Worm (Caenorhabditis elegans) whole organism, young adult: ENCODE data around the gene panl-3.
A peak's percentile ranks its signal among the peaks of the same experiment; 100 is the strongest.

Source experiments
- F10E7.11 ChIP-seq: sonication (generic microtip); optimal IDR thresholded peaks from 2 replicates; lab custom pipeline; 2017; ENCODE audit warnings: mild to moderate bottlenecking, missing genetic modification characterization, moderate library complexity, missing compliant biosample characterization
- F23B12.7 ChIP-seq: sonication (generic microtip); optimal IDR thresholded peaks from 2 replicates; lab custom pipeline; 2017; ENCODE audit warnings: missing genetic modification characterization, mild to moderate bottlenecking, missing compliant biosample characterization, antibody characterized with exemption, moderate library complexity; ENCODE audit not compliant: insufficient read depth
- F57C9.4 ChIP-seq: sonication (generic microtip); optimal IDR thresholded peaks from 2 replicates; lab custom pipeline; 2017; ENCODE audit warnings: mild to moderate bottlenecking, missing genetic modification characterization, missing compliant biosample characterization
- Y79H2A.3 ChIP-seq: fragments of 200-800 bp; sonication (Bioruptor generic); conservative IDR thresholded peaks from 2 replicates; pipeline ENCODE4 v1.3.6; 2022; ENCODE audit warnings: missing genetic modification reagents, missing genetic modification characterization, missing compliant biosample characterization
- ZK185.1 ChIP-seq: sonication (generic microtip); optimal IDR thresholded peaks from 2 replicates; lab custom pipeline; 2016; ENCODE audit warnings: mild to moderate bottlenecking, missing genetic modification characterization, missing compliant biosample characterization; ENCODE audit not compliant: poor library complexity, severe bottlenecking
- aptf-2 ChIP-seq: fragments of 200-800 bp; sonication (Bioruptor generic); conservative IDR thresholded peaks from 2 replicates; pipeline ENCODE4 v1.3.6; 2022; ENCODE audit warnings: missing genetic modification reagents, missing genetic modification characterization, missing compliant biosample characterization
- attf-6 ChIP-seq: fragments of 200-800 bp; sonication (Bioruptor generic); IDR thresholded peaks from 2 replicates; pipeline ENCODE4 v1.3.6; 2022; ENCODE audit warnings: missing genetic modification reagents, missing genetic modification characterization, missing compliant biosample characterization
- ceh-58 ChIP-seq: fragments of 200-800 bp; sonication (Bioruptor generic); IDR thresholded peaks from 2 replicates; pipeline ENCODE4 v1.3.6; 2022; ENCODE audit warnings: missing genetic modification characterization, missing compliant biosample characterization
- ceh-79 ChIP-seq: sonication (generic microtip); optimal IDR thresholded peaks from 2 replicates; lab custom pipeline; 2017; ENCODE audit warnings: mild to moderate bottlenecking, missing genetic modification characterization, missing compliant biosample characterization
- chd-7 ChIP-seq: sonication (generic microtip); optimal IDR thresholded peaks from 2 replicates; lab custom pipeline; 2016; ENCODE audit warnings: mild to moderate bottlenecking, missing genetic modification characterization, moderate library complexity, missing compliant biosample characterization
- dox-1 ChIP-seq: fragments of 200-800 bp; sonication (Bioruptor generic); IDR thresholded peaks from 2 replicates; pipeline ENCODE4 v1.3.6; 2022; ENCODE audit warnings: missing genetic modification reagents, missing genetic modification characterization, missing compliant biosample characterization
- ekl-4 ChIP-seq: fragments of 200-800 bp; sonication (Bioruptor generic); IDR thresholded peaks from 2 replicates; pipeline ENCODE4 v1.3.6; 2022; ENCODE audit warnings: missing genetic modification reagents, missing genetic modification characterization, missing compliant biosample characterization
- gei-17 ChIP-seq: fragments of 200-800 bp; sonication (Bioruptor generic); optimal IDR thresholded peaks from 2 replicates; lab custom pipeline; 2018; ENCODE audit warnings: mild to moderate bottlenecking, missing genetic modification characterization, missing compliant biosample characterization
- him-1 ChIP-seq: sonication (generic microtip); optimal IDR thresholded peaks from 2 replicates; lab custom pipeline; 2016; ENCODE audit warnings: missing genotype, missing genetic modification reagents, missing genetic modification characterization, missing compliant biosample characterization
- lin-35 ChIP-seq, 3 experiments: fragments of 150-350 bp in 2 of 3; sonication (generic microtip) in 1 of 3; optimal IDR thresholded peaks; 2 replicates each; lab custom pipeline; 2014 to 2018; ENCODE audit warnings: missing biosample characterization in 3 of 3, missing genetic modification characterization in 3 of 3, missing genetic modification reagents in 3 of 3
- lsl-1 ChIP-seq: fragments of 200-800 bp; sonication (Bioruptor generic); optimal IDR thresholded peaks from 2 replicates; lab custom pipeline; 2018; ENCODE audit warnings: mild to moderate bottlenecking, missing genetic modification characterization, moderate library complexity, missing compliant biosample characterization
- mel-28 ChIP-seq: sonication (generic microtip); optimal IDR thresholded peaks from 2 replicates; lab custom pipeline; 2016; ENCODE audit warnings: borderline replicate concordance, mild to moderate bottlenecking, missing genetic modification characterization, missing compliant biosample characterization
- mxl-1 ChIP-seq: sonication (generic microtip); optimal IDR thresholded peaks from 2 replicates; lab custom pipeline; 2016; ENCODE audit warnings: missing genetic modification characterization, missing compliant biosample characterization
- nhr-179 ChIP-seq: sonication (generic microtip); optimal IDR thresholded peaks from 2 replicates; lab custom pipeline; 2016; ENCODE audit warnings: mild to moderate bottlenecking, missing genetic modification characterization, missing compliant biosample characterization
- nhr-27 ChIP-seq: fragments of 200-800 bp; sonication (Bioruptor generic); optimal IDR thresholded peaks from 2 replicates; lab custom pipeline; 2018; ENCODE audit warnings: mild to moderate bottlenecking, missing genetic modification characterization, moderate library complexity, missing compliant biosample characterization
- pbrm-1 ChIP-seq: fragments of 200-800 bp; sonication (Bioruptor generic); IDR thresholded peaks from 2 replicates; pipeline ENCODE4 v1.3.6; 2022; ENCODE audit warnings: missing genetic modification reagents, missing genetic modification characterization, missing compliant biosample characterization
- rcor-1 ChIP-seq: fragments of 200-800 bp; sonication (Bioruptor generic); IDR thresholded peaks from 2 replicates; pipeline ENCODE4 v1.3.6; 2022; ENCODE audit warnings: missing genetic modification reagents, missing genetic modification characterization, missing compliant biosample characterization
- rec-8 ChIP-seq, 2 experiments: sonication (generic microtip); optimal IDR thresholded peaks; 2 replicates each; lab custom pipeline; 2016; ENCODE audit warnings: mild to moderate bottlenecking in 2 of 2, missing genetic modification characterization in 2 of 2, missing genetic modification reagents in 2 of 2, missing genotype in 2 of 2, missing biosample characterization in 1 of 2, missing compliant biosample characterization in 1 of 2, moderate library complexity in 1 of 2
- repo-1 ChIP-seq: sonication (generic microtip); optimal IDR thresholded peaks from 2 replicates; lab custom pipeline; 2017; ENCODE audit warnings: mild to moderate bottlenecking, missing genetic modification characterization, missing compliant biosample characterization
- rpc-1 ChIP-seq, 2 experiments: fragments of 150-350 bp in 1 of 2; sonication (generic microtip) in 1 of 2; optimal IDR thresholded peaks; 2 replicates each; lab custom pipeline; 2014 to 2018; ENCODE audit warnings: missing biosample characterization in 1 of 2, missing genetic modification characterization in 1 of 2, missing genetic modification reagents in 1 of 2, missing genotype in 1 of 2
- snpc-1.1 ChIP-seq: sonication (generic microtip); optimal IDR thresholded peaks from 2 replicates; lab custom pipeline; 2017; ENCODE audit warnings: missing genetic modification characterization, mild to moderate bottlenecking, missing compliant biosample characterization, antibody characterized with exemption, moderate library complexity, missing genotype, missing genetic modification reagents; ENCODE audit not compliant: insufficient read depth
- snpc-4 ChIP-seq, 5 experiments: fragments of 150-350 bp in 1 of 5; sonication (generic microtip) in 4 of 5; optimal IDR thresholded peaks; 2 replicates each; lab custom pipeline; 2014 to 2018; ENCODE audit warnings: missing genetic modification characterization in 5 of 5, missing biosample characterization in 3 of 5, antibody characterized with exemption in 2 of 5, mild to moderate bottlenecking in 2 of 5, missing compliant biosample characterization in 2 of 5, missing genotype in 2 of 5, moderate library complexity in 2 of 5, missing genetic modification reagents in 1 of 5
- somi-1 ChIP-seq: fragments of 200-800 bp; sonication (Bioruptor generic); optimal IDR thresholded peaks from 2 replicates; lab custom pipeline; 2018; ENCODE audit warnings: mild to moderate bottlenecking, missing genetic modification characterization, missing compliant biosample characterization
- unc-130 ChIP-seq: sonication (generic microtip); optimal IDR thresholded peaks from 2 replicates; lab custom pipeline; 2016; ENCODE audit warnings: missing genetic modification reagents, missing genetic modification characterization, missing compliant biosample characterization
- ztf-3 ChIP-seq: fragments of 200-800 bp; sonication (Bioruptor generic); optimal IDR thresholded peaks from 2 replicates; lab custom pipeline; 2018; ENCODE audit warnings: mild to moderate bottlenecking, missing genetic modification characterization, missing compliant biosample characterization
- ztf-6 ChIP-seq: fragments of 200-800 bp; sonication (Bioruptor generic); IDR thresholded peaks from 2 replicates; pipeline ENCODE4 v1.3.6; 2022; ENCODE audit warnings: missing genetic modification reagents, missing genetic modification characterization, missing compliant biosample characterization

Gene panl-3

ce11 chrIII:9832569-9832968, 13.7 kb downstream of the panl-3 start (continued):
- TF ChIP-seq F57C9.4 (tag; lab: Kevin White, UChicago) (no peak), pbrm-1 (no peak), ceh-58 (GFP tag; lab: Robert Waterston, UW) (no peak), snpc-4 (GFP tag; optimal IDR thresholded peaks at IDR 0.05; lab: Kevin White, UChicago) (no peak), snpc-4 (tag; optimal IDR thresholded peaks at IDR 0.05; lab: Kevin White, UChicago) (peak in 1 of 4 experiments; percentile 11), rcor-1 (GFP tag; lab: Robert Waterston, UW) (no peak), attf-6 (no peak), Y79H2A.3 (GFP tag; lab: Robert Waterston, UW) (no peak)
- TF ChIP-seq, all 124 proteins: peak for 7

ce11 chrIII:9834888-9835287, 16.0 kb downstream of the panl-3 start, which contains the start of gene K11H3.8:
Gene K11H3.8 (plus strand): TSS chrIII:9835188.
- no peak for TF ChIP-seq snpc-1.1 (tag; lab: Kevin White, UChicago)
- no peak for TF ChIP-seq F23B12.7 (tag; lab: Kevin White, UChicago)
- no peak for TF ChIP-seq mel-28 (tag; lab: Kevin White, UChicago)
- TF ChIP-seq nhr-179 (tag; lab: Kevin White, UChicago): no peak
- TF ChIP-seq ztf-3 (GFP tag; lab: Kevin White, UChicago): no peak
- no peak for TF ChIP-seq him-1
- TF ChIP-seq ZK185.1 (tag; lab: Kevin White, UChicago): no peak
- TF ChIP-seq rpc-1 (optimal IDR thresholded peaks at IDR 0.05; lab: Kevin White, UChicago): no peak
- TF ChIP-seq rpc-1 (tag; optimal IDR thresholded peaks at IDR 0.05; lab: Kevin White, UChicago): no peak
- TF ChIP-seq pbrm-1: no peak
- no peak for TF ChIP-seq unc-130
- no peak for TF ChIP-seq mxl-1
- TF ChIP-seq dox-1 (GFP tag; lab: Robert Waterston, UW): no peak
- no peak for TF ChIP-seq ekl-4 (GFP tag; lab: Robert Waterston, UW)
- no peak for TF ChIP-seq aptf-2
- TF ChIP-seq ceh-79 (tag; lab: Kevin White, UChicago): no peak
- no peak for TF ChIP-seq nhr-27 (tag; lab: Kevin White, UChicago)

ce11 chrIII:9843715-9844114, 24.9 kb downstream of the panl-3 start, which contains the start of gene K11H3.5:
Gene K11H3.5 (plus strand): TSS chrIII:9843768.
- TF ChIP-seq repo-1 (tag; lab: Kevin White, UChicago) (no peak), snpc-1.1 (tag; lab: Kevin White, UChicago) (no peak), ceh-58 (GFP tag; lab: Robert Waterston, UW) (no peak), F10E7.11 (tag; lab: Kevin White, UChicago) (no peak), gei-17 (no peak), ztf-6 (GFP tag; lab: Robert Waterston, UW) (no peak), lin-35 (GFP tag; optimal IDR thresholded peaks at IDR 0.05; lab: Kevin White, UChicago) (no peak), somi-1 (GFP tag; lab: Kevin White, UChicago) (no peak), unc-130 (no peak), lsl-1 (GFP tag; lab: Kevin White, UChicago) (no peak), chd-7 (no peak)

ce11 chrIII:9846093-9846492, 27.2 kb downstream of the panl-3 start, which contains the start of gene K11H3.2:
Gene K11H3.2 (plus strand): TSS chrIII:9846393.
- no peak for TF ChIP-seq rec-8 (tag; optimal IDR thresholded peaks at IDR 0.05; lab: Kevin White, UChicago)
- TF ChIP-seq lsl-1 (GFP tag; lab: Kevin White, UChicago): peak; percentile 13
